Fruit fly (Drosophila melanogaster): ENCODE results near the gene CG6865.

The CG6865 gene

dm6 chr3L:18872440-18872839, 9.0 kb downstream of the CG6865 start, which contains the start of the genes Rad9 and Uggt (continued):
- TF ChIP-seq CG17912 (GFP tag; optimal IDR thresholded peaks at IDR 0.05): no peak
- 0 out of 2 replicates have a peak, but pooled peaks have one; percentile 24 for TF ChIP-seq Ptx1 (GFP tag; IDR thresholded peaks at IDR 0.05)
- peak; percentile 45 for TF ChIP-seq CG18599 (GFP tag; optimal IDR thresholded peaks at IDR 0.05)
- TF ChIP-seq CG12391 (tag; optimal IDR thresholded peaks at IDR 0.05): peak; percentile 62
- no peak for TF ChIP-seq CG2120 (GFP tag; optimal IDR thresholded peaks at IDR 0.05)
- peak; percentile 59; the same call in 3 of the 4 replicates for TF ChIP-seq Dll (GFP tag; IDR thresholded peaks at IDR 0.05; ENCODE audit: partially characterized antibody)
- TF ChIP-seq Atf3 (GFP tag; optimal IDR thresholded peaks at IDR 0.05): no peak
- TF ChIP-seq CG13424 (tag; optimal IDR thresholded peaks at IDR 0.05): peak; percentile 29
- TF ChIP-seq br (optimal IDR thresholded peaks at IDR 0.05): no peak
- TF ChIP-seq nerfin-1 (tag; optimal IDR thresholded peaks at IDR 0.05): peak; percentile 27
- 0 out of 2 replicates have a peak, but pooled peaks have one; percentile 15 for TF ChIP-seq CG6689 (GFP tag; IDR thresholded peaks at IDR 0.05)
- TF ChIP-seq MESR4 (GFP tag; optimal IDR thresholded peaks at IDR 0.05): peak; percentile 28
- peak; percentile 19 for TF ChIP-seq BEAF-32 (GFP tag; optimal IDR thresholded peaks at IDR 0.05)
- no peak for TF ChIP-seq mirr (GFP tag; optimal IDR thresholded peaks at IDR 0.05)
- TF ChIP-seq CG34224 (GFP tag; IDR thresholded peaks at IDR 0.05; ENCODE audit: partially characterized antibody): peak; percentile 61
- TF ChIP-seq CG4820 (GFP tag; optimal IDR thresholded peaks at IDR 0.05): no peak
- TF ChIP-seq CG13894 (tag; optimal IDR thresholded peaks at IDR 0.05): no peak
- peak; percentile 20 for TF ChIP-seq az2 (GFP tag; optimal IDR thresholded peaks at IDR 0.05)
- TF ChIP-seq stwl (tag; optimal IDR thresholded peaks at IDR 0.05): peak; percentile 96
- no peak for TF ChIP-seq CG1647 (GFP tag; optimal IDR thresholded peaks at IDR 0.05)
- TF ChIP-seq Med (GFP tag): no peak
- peak; percentile 69 for TF ChIP-seq trem (tag; optimal IDR thresholded peaks at IDR 0.05)
- TF ChIP-seq CG15696 (tag; optimal IDR thresholded peaks at IDR 0.05): peak; percentile 39
- peak; percentile 35 for TF ChIP-seq CG30403 (GFP tag; optimal IDR thresholded peaks at IDR 0.05)
- no peak for TF ChIP-seq CG11398 (GFP tag; optimal IDR thresholded peaks at IDR 0.05)
- TF ChIP-seq CG2678 (tag; optimal IDR thresholded peaks at IDR 0.05): no peak
- TF ChIP-seq ci (GFP tag; IDR thresholded peaks at IDR 0.05): no peak
- peak; percentile 7 for TF ChIP-seq Hr3 (GFP tag; optimal IDR thresholded peaks at IDR 0.05)
- TF ChIP-seq CG15514 (GFP tag; optimal IDR thresholded peaks at IDR 0.05): peak; percentile 92
- TF ChIP-seq Stat92E (GFP tag; optimal IDR thresholded peaks at IDR 0.05): no peak
- no peak for TF ChIP-seq CG3407 (GFP tag; optimal IDR thresholded peaks at IDR 0.05)
- TF ChIP-seq fu2 (GFP tag; optimal IDR thresholded peaks at IDR 0.05): no peak
- no peak for TF ChIP-seq pnt (GFP tag; optimal IDR thresholded peaks at IDR 0.05)
- peak; percentile 57 for TF ChIP-seq row (GFP tag; IDR thresholded peaks at IDR 0.05)
- no peak for TF ChIP-seq CG9609 (GFP tag; optimal IDR thresholded peaks at IDR 0.05)
- peak; percentile 22 for TF ChIP-seq YL-1 (GFP tag; optimal IDR thresholded peaks at IDR 0.05)
- TF ChIP-seq Sin3A (optimal IDR thresholded peaks at IDR 0.05): peak; percentile 21
- peak; percentile 53 for TF ChIP-seq CG12659 (GFP tag; optimal IDR thresholded peaks at IDR 0.05)
- TF ChIP-seq CG8359 (GFP tag; optimal IDR thresholded peaks at IDR 0.05; ENCODE audit: borderline replicate concordance): no peak
- TF ChIP-seq CG2199 (GFP tag; IDR thresholded peaks at IDR 0.05): no peak
- peak; percentile 58 for TF ChIP-seq Xbp1 (GFP tag; optimal IDR thresholded peaks at IDR 0.05)
- peak; percentile 63 for TF ChIP-seq sens (GFP tag)
- 0 out of 3 replicates have a peak, but pooled peaks have one; percentile 45 for TF ChIP-seq Doc3 (GFP tag; IDR thresholded peaks at IDR 0.05; ENCODE audit: partially characterized antibody)
- no peak for TF ChIP-seq CG17568 (GFP tag; optimal IDR thresholded peaks at IDR 0.05)
- no peak for TF ChIP-seq Mad (GFP tag; optimal IDR thresholded peaks at IDR 0.05)
- no peak for TF ChIP-seq gce (GFP tag; IDR thresholded peaks at IDR 0.05)
- TF ChIP-seq CG3847 (GFP tag; IDR thresholded peaks at IDR 0.05): peak; percentile 45
- no peak for TF ChIP-seq CG10321 (GFP tag; IDR thresholded peaks at IDR 0.05)
- TF ChIP-seq toy (GFP tag; IDR thresholded peaks at IDR 0.05): no peak
- no peak for TF ChIP-seq CG33213 (GFP tag; optimal IDR thresholded peaks at IDR 0.05)
- peak in 1 of 2 experiments; percentile 9 for TF ChIP-seq bsh (GFP tag; optimal IDR thresholded peaks at IDR 0.05)
